Worm (Caenorhabditis elegans) whole organism, L3 larva: ENCODE measurements around the gene D2085.7.

Source experiments
- R02D3.7 ChIP-seq: fragments of 150-350 bp; optimal IDR thresholded peaks from 2 replicates; lab custom pipeline; 2014; ENCODE audit warnings: missing biosample characterization, missing genetic modification characterization
- ceh-9 ChIP-seq: sonication (generic microtip); optimal IDR thresholded peaks from 2 replicates; lab custom pipeline; 2018; ENCODE audit warnings: missing biosample characterization, missing genetic modification characterization
- egl-27 ChIP-seq: sonication (generic microtip); optimal IDR thresholded peaks from 4 replicates; lab custom pipeline; 2017; ENCODE audit warnings: missing biosample characterization, missing genetic modification reagents, missing genetic modification characterization
- elt-3 ChIP-seq, 3 experiments: fragments of 150-350 bp in 1 of 3; sonication (generic microtip) in 2 of 3; optimal IDR thresholded peaks; 2 replicates in 2 of 3; 4 replicates in 1 of 3; lab custom pipeline; 2014 to 2017; ENCODE audit warnings: missing biosample characterization in 3 of 3, missing genetic modification characterization in 3 of 3
- nhr-12 ChIP-seq: fragments of 150-350 bp; optimal IDR thresholded peaks from 2 replicates; lab custom pipeline; 2014; ENCODE audit warnings: missing biosample characterization, missing genetic modification characterization
- nhr-28 ChIP-seq: fragments of 150-350 bp; optimal IDR thresholded peaks from 2 replicates; lab custom pipeline; 2014; ENCODE audit warnings: missing biosample characterization, missing genetic modification characterization
- nhr-77 ChIP-seq: fragments of 150-350 bp; optimal IDR thresholded peaks from 2 replicates; lab custom pipeline; 2014; ENCODE audit warnings: missing biosample characterization, missing genetic modification characterization
- snpc-4 ChIP-seq: fragments of 150-350 bp; optimal IDR thresholded peaks from 2 replicates; lab custom pipeline; 2014; ENCODE audit warnings: missing biosample characterization, missing genetic modification characterization
- ztf-11 ChIP-seq: fragments of 150-350 bp; optimal IDR thresholded peaks from 2 replicates; lab custom pipeline; 2014; ENCODE audit warnings: missing biosample characterization, missing genetic modification characterization

ce11 chrII:8603567-8604359 is 37.4 kb upstream of the D2085.7 start, which contains the start of gene suf-1:
- TF ChIP-seq snpc-4 (no peak), egl-27 (tag; lab: Kevin White, UChicago) (no peak), nhr-12 (tag; lab: Kevin White, UChicago) (no peak), ceh-9 (tag; lab: Kevin White, UChicago) (no peak), R02D3.7 (tag; lab: Kevin White, UChicago) (no peak), ztf-11 (tag; lab: Kevin White, UChicago) (no peak), elt-3 (tag; optimal IDR thresholded peaks at IDR 0.05; lab: Kevin White, UChicago) (no peak), nhr-28 (tag; lab: Kevin White, UChicago) (no peak), nhr-77 (no peak)
